Fruit fly (Drosophila melanogaster): ENCODE data around the gene CG42450.

The CG42450 gene

DNA sequence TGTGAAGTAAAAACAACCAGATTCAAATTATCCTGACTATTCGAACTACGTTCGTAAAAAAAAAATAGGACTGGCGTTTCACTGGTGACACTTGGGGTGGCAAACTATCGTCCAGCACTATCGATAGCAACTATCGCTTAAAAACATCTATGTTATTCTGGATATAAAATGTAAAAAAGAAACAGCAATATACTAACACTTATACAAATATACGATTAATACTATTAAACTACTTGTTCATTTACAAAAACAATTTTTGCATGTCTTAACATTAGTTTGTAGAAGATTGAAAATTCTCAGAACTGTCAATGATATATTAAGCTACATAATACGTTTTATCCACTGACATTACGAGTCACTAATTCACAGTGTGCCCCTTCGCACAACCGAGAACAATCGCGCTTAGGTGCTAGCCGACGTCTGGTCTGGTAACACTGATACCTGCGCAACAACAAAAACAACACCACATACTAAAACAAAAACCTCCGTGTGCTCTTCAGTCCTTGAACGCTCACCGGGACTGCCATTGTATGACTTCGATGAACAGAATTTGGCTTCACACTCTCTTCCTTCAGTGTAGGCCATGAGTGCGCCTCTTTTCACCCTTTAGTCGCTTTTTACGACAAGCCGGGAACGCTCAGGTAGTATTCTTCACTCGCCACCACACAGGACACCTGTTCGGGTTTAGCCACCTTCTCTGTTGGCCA lies 29.5 kb upstream of the CG42450 start, which contains the start of gene CG18259 (continued):
- TF ChIP-seq Rfx (GFP tag; IDR thresholded peaks at IDR 0.05) (0 out of 2 replicates have a peak, but pooled peaks have one; percentile 17), lmd (GFP tag; IDR thresholded peaks at IDR 0.05) (no peak), CG10366 (GFP tag; IDR thresholded peaks at IDR 0.05) (no peak), fu2 (GFP tag; optimal IDR thresholded peaks at IDR 0.05) (peak; percentile 6), emc (GFP tag; optimal IDR thresholded peaks at IDR 0.05) (no peak), prd (optimal IDR thresholded peaks at IDR 0.05) (no peak), prd (GFP tag; IDR thresholded peaks at IDR 0.05) (0 out of 3 replicates have a peak, but pooled peaks have one; percentile 9), CG31441 (GFP tag; IDR thresholded peaks at IDR 0.05) (peak; percentile 32; the same call in 1 of the 2 replicates), CG17361 (GFP tag; IDR thresholded peaks at IDR 0.05) (peak; percentile 61), Doc3 (GFP tag; IDR thresholded peaks at IDR 0.05; ENCODE audit: partially characterized antibody) (peak; percentile 67), Aef1 (GFP tag; IDR thresholded peaks at IDR 0.05) (peak; percentile 36; the same call in 1 of the 3 replicates), br (optimal IDR thresholded peaks at IDR 0.05) (no peak), Oli (tag; optimal IDR thresholded peaks at IDR 0.05) (no peak), CG18011 (GFP tag; optimal IDR thresholded peaks at IDR 0.05) (no peak), knrl (GFP tag; IDR thresholded peaks at IDR 0.05; ENCODE audit: partially characterized antibody) (peak; percentile 94), CG18764 (GFP tag; optimal IDR thresholded peaks at IDR 0.05) (no peak), jumu (GFP tag; optimal IDR thresholded peaks at IDR 0.05) (no peak), CG12769 (tag; optimal IDR thresholded peaks at IDR 0.05) (no peak), chm (GFP tag; IDR thresholded peaks at IDR 0.05) (no peak), ham (GFP tag; IDR thresholded peaks at IDR 0.05) (no peak), eve (GFP tag; optimal IDR thresholded peaks at IDR 0.05) (no peak), CG30403 (GFP tag; optimal IDR thresholded peaks at IDR 0.05) (peak; percentile 1), ci (GFP tag; IDR thresholded peaks at IDR 0.05) (no peak), pb (GFP tag; optimal IDR thresholded peaks at IDR 0.05) (no peak), sima (GFP tag; optimal IDR thresholded peaks at IDR 0.05) (no peak), Ets65A (GFP tag) (no peak), onecut (GFP tag; IDR thresholded peaks at IDR 0.05) (no peak), bowl (GFP tag; IDR thresholded peaks at IDR 0.05) (no peak), Spps (tag; optimal IDR thresholded peaks at IDR 0.05) (no peak), Ravus (GFP tag; IDR thresholded peaks at IDR 0.05) (no peak), fd102C (GFP tag; optimal IDR thresholded peaks at IDR 0.05) (no peak), lola (GFP tag; optimal IDR thresholded peaks at IDR 0.05) (peak in 2 of 3 experiments; percentile 16 to 85), CG31388 (GFP tag; optimal IDR thresholded peaks at IDR 0.05) (no peak), CG15073 (GFP tag; optimal IDR thresholded peaks at IDR 0.05) (no peak), CG3065 (GFP tag; optimal IDR thresholded peaks at IDR 0.05) (no peak), CG17186 (GFP tag; optimal IDR thresholded peaks at IDR 0.05) (peak; percentile 31), CG7271 (tag; optimal IDR thresholded peaks at IDR 0.05) (no peak), CG4360 (GFP tag; IDR thresholded peaks at IDR 0.05) (peak; percentile 82), Hmr (GFP tag; optimal IDR thresholded peaks at IDR 0.05) (peak; percentile 39), CG7839 (tag; optimal IDR thresholded peaks at IDR 0.05) (peak; percentile 8), Side (GFP tag; optimal IDR thresholded peaks at IDR 0.05) (no peak), CG2129 (GFP tag; IDR thresholded peaks at IDR 0.05; ENCODE audit: partially characterized antibody) (peak; percentile 65), Kr (GFP tag; optimal IDR thresholded peaks at IDR 0.05) (no peak), Myb (GFP tag; optimal IDR thresholded peaks at IDR 0.05) (no peak), Lpt (GFP tag; optimal IDR thresholded peaks at IDR 0.05) (no peak), kah (GFP tag; optimal IDR thresholded peaks at IDR 0.05) (no peak), ems (GFP tag; optimal IDR thresholded peaks at IDR 0.05) (no peak), sens (GFP tag) (peak; percentile 60), CG12236 (GFP tag; optimal IDR thresholded peaks at IDR 0.05) (no peak), cg (GFP tag; optimal IDR thresholded peaks at IDR 0.05) (no peak), pzg (GFP tag; optimal IDR thresholded peaks at IDR 0.05) (peak; percentile 74), disco-r (GFP tag; optimal IDR thresholded peaks at IDR 0.05) (no peak)
